Fruit fly (Drosophila melanogaster) whole organism, embryonic: Measurements from ENCODE around the gene woc.
A peak's percentile ranks its signal among the peaks of the same experiment; 100 is the strongest.

Experiments
- BtbVII ChIP-seq: fragments of 200-800 bp; sonication (Bioruptor generic); optimal IDR thresholded peaks from 3 replicates; lab custom pipeline; 2017; ENCODE audit warnings: missing biosample characterization, mild to moderate bottlenecking, missing genetic modification characterization
- Bteb2 ChIP-seq: fragments of 200-800 bp; sonication (Bioruptor generic); optimal IDR thresholded peaks from 2 replicates; lab custom pipeline; 2016; ENCODE audit warnings: missing biosample characterization, missing genetic modification characterization
- CG10147 ChIP-seq: fragments of 200-800 bp; sonication (Bioruptor generic); optimal IDR thresholded peaks from 2 replicates; lab custom pipeline; 2019; ENCODE audit warnings: missing biosample characterization, mild to moderate bottlenecking, missing genetic modification characterization, moderate library complexity
- CG10267 ChIP-seq: fragments of 200-800 bp; sonication (Bioruptor generic); optimal IDR thresholded peaks from 2 replicates; lab custom pipeline; 2018; ENCODE audit warnings: missing biosample characterization, mild to moderate bottlenecking, missing genetic modification characterization, moderate library complexity
- CG10431 ChIP-seq: fragments of 200-800 bp; sonication (Bioruptor generic); optimal IDR thresholded peaks from 3 replicates; lab custom pipeline; 2018; ENCODE audit warnings: missing biosample characterization, mild to moderate bottlenecking, missing genetic modification characterization
- CG11560 ChIP-seq: fragments of 200-800 bp; sonication (Bioruptor generic); IDR thresholded peaks from 3 replicates; pipeline ENCODE4 v1.3.6; 2022; ENCODE audit warnings: missing biosample characterization, missing genetic modification characterization
- CG11723 ChIP-seq: fragments of 200-800 bp; sonication (Bioruptor generic); optimal IDR thresholded peaks from 2 replicates; lab custom pipeline; 2017; ENCODE audit warnings: missing biosample characterization, mild to moderate bottlenecking, missing genetic modification characterization
- CG12299 ChIP-seq: fragments of 200-800 bp; sonication (Bioruptor generic); optimal IDR thresholded peaks from 2 replicates; lab custom pipeline; 2018; ENCODE audit warnings: missing biosample characterization, mild to moderate bottlenecking, missing genetic modification characterization
- CG12391 ChIP-seq: fragments of 200-800 bp; sonication (Bioruptor generic); optimal IDR thresholded peaks from 3 replicates; lab custom pipeline; 2018; ENCODE audit warnings: missing biosample characterization, mild to moderate bottlenecking, missing genetic modification characterization, moderate library complexity
- CG15269 ChIP-seq: fragments of 200-800 bp; sonication (Bioruptor generic); optimal IDR thresholded peaks from 2 replicates; lab custom pipeline; 2018; ENCODE audit warnings: missing biosample characterization, mild to moderate bottlenecking, missing genetic modification characterization, moderate library complexity
- CG15696 ChIP-seq: fragments of 200-800 bp; sonication (Bioruptor generic); optimal IDR thresholded peaks from 2 replicates; lab custom pipeline; 2019; ENCODE audit warnings: missing biosample characterization, mild to moderate bottlenecking, missing genetic modification characterization, moderate library complexity
- CG18619 ChIP-seq: fragments of 200-800 bp; sonication (Bioruptor generic); optimal IDR thresholded peaks from 3 replicates; lab custom pipeline; 2017; ENCODE audit warnings: missing biosample characterization, mild to moderate bottlenecking, missing genetic modification characterization
- CG2129 ChIP-seq: fragments of 200-800 bp; sonication (Bioruptor generic); IDR thresholded peaks from 2 replicates; pipeline ENCODE4 v1.3.6; 2022; ENCODE audit warnings: missing biosample characterization, missing genetic modification characterization; ENCODE audit not compliant: partially characterized antibody
- CG2678 ChIP-seq: fragments of 200-800 bp; sonication (Bioruptor generic); optimal IDR thresholded peaks from 3 replicates; lab custom pipeline; 2019; ENCODE audit warnings: missing biosample characterization, mild to moderate bottlenecking, missing genetic modification characterization, moderate library complexity
- CG30403 ChIP-seq: fragments of 200-800 bp; sonication (Bioruptor generic); optimal IDR thresholded peaks from 3 replicates; lab custom pipeline; 2016; ENCODE audit warnings: missing biosample characterization, missing genetic modification characterization
- CG3847 ChIP-seq: fragments of 200-800 bp; sonication (Bioruptor generic); IDR thresholded peaks from 2 replicates; pipeline ENCODE4 v1.3.6; 2022; ENCODE audit warnings: missing biosample characterization, missing genetic modification characterization
- CG4707 ChIP-seq: fragments of 200-800 bp; sonication (Bioruptor generic); optimal IDR thresholded peaks from 2 replicates; lab custom pipeline; 2018; ENCODE audit warnings: missing biosample characterization, mild to moderate bottlenecking, missing genetic modification characterization, moderate library complexity
- CG7786 ChIP-seq: fragments of 200-800 bp; sonication (Bioruptor generic); optimal IDR thresholded peaks from 2 replicates; lab custom pipeline; 2016; ENCODE audit warnings: missing biosample characterization, missing genetic modification characterization
- CG7839 ChIP-seq: fragments of 200-800 bp; sonication (Bioruptor generic); optimal IDR thresholded peaks from 3 replicates; lab custom pipeline; 2018; ENCODE audit warnings: missing biosample characterization, mild to moderate bottlenecking, missing genetic modification characterization, moderate library complexity
- CG9215 ChIP-seq: fragments of 200-800 bp; sonication (Bioruptor generic); IDR thresholded peaks from 2 replicates; pipeline ENCODE4 v1.3.6; 2022; ENCODE audit warnings: missing biosample characterization, missing genetic modification characterization
- D ChIP-seq, 2 experiments: fragments of 200-800 bp in 1 of 2; fragments of >200 bp in 1 of 2; sonication (Bioruptor generic) in 1 of 2; optimal IDR thresholded peaks; 2 replicates in 1 of 2; 3 replicates in 1 of 2; lab custom pipeline; 2017; ENCODE audit warnings: mild to moderate bottlenecking in 1 of 2, missing biosample characterization in 1 of 2, missing genetic modification characterization in 1 of 2, missing genetic modification reagents in 1 of 2
- D19B ChIP-seq: fragments of 200-800 bp; sonication (Bioruptor generic); optimal IDR thresholded peaks from 2 replicates; lab custom pipeline; 2017; ENCODE audit warnings: missing biosample characterization, mild to moderate bottlenecking, missing genetic modification characterization
- Deaf1 ChIP-seq: fragments of 200-800 bp; optimal IDR thresholded peaks from 3 replicates; lab custom pipeline; 2019; ENCODE audit warnings: missing biosample characterization, mild to moderate bottlenecking, missing genetic modification characterization, moderate library complexity
- Dip2 ChIP-seq: fragments of 200-800 bp; sonication (Bioruptor generic); IDR thresholded peaks from 2 replicates; pipeline ENCODE4 v1.3.6; 2022; ENCODE audit warnings: missing biosample characterization, missing genetic modification characterization
- Dref ChIP-seq: fragments of 200-800 bp; sonication (Bioruptor generic); IDR thresholded peaks from 2 replicates; pipeline ENCODE4 v1.3.6; 2022; ENCODE audit warnings: missing biosample characterization, missing genetic modification characterization
- Hand ChIP-seq: fragments of 200-800 bp; sonication (Bioruptor generic); optimal IDR thresholded peaks from 2 replicates; lab custom pipeline; 2017; ENCODE audit warnings: mild to moderate bottlenecking, missing biosample characterization, missing genetic modification reagents, missing genetic modification characterization
- Mes4 ChIP-seq: fragments of 200-800 bp; sonication (Bioruptor generic); optimal IDR thresholded peaks from 2 replicates; lab custom pipeline; 2016; ENCODE audit warnings: missing biosample characterization, missing genetic modification characterization
- Oli ChIP-seq: fragments of 200-800 bp; sonication (Bioruptor generic); optimal IDR thresholded peaks from 2 replicates; lab custom pipeline; 2018; ENCODE audit warnings: missing biosample characterization, mild to moderate bottlenecking, missing genetic modification characterization, moderate library complexity
- Optix ChIP-seq: fragments of 200-800 bp; sonication (Bioruptor generic); IDR thresholded peaks from 3 replicates; pipeline ENCODE4 v1.3.6; 2022; ENCODE audit warnings: missing biosample characterization, missing genetic modification characterization
- PHDP ChIP-seq: fragments of 200-800 bp; sonication (Bioruptor generic); optimal IDR thresholded peaks from 3 replicates; lab custom pipeline; 2018; ENCODE audit warnings: missing biosample characterization, mild to moderate bottlenecking, missing genetic modification characterization, moderate library complexity
- Side ChIP-seq: fragments of 200-800 bp; sonication (Bioruptor generic); optimal IDR thresholded peaks from 2 replicates; lab custom pipeline; 2016; ENCODE audit warnings: missing biosample characterization, missing genetic modification characterization
- Stat92E ChIP-seq, 3 experiments: fragments of >200 bp in 2 of 3; fragments of 200-800 bp in 1 of 3; sonication (Bioruptor generic) in 1 of 3; optimal IDR thresholded peaks; 2 replicates each; lab custom pipeline; 2017 to 2019; ENCODE audit warnings: missing biosample characterization in 3 of 3, missing genetic modification characterization in 3 of 3, mild to moderate bottlenecking in 1 of 3, moderate library complexity in 1 of 3
- chm ChIP-seq: fragments of 200-800 bp; sonication (Bioruptor generic); IDR thresholded peaks from 2 replicates; pipeline ENCODE4 v1.3.6; 2022; ENCODE audit warnings: missing biosample characterization, missing genetic modification characterization
- cwo ChIP-seq: fragments of 200-800 bp; sonication (Bioruptor generic); optimal IDR thresholded peaks from 3 replicates; lab custom pipeline; 2017; ENCODE audit warnings: missing biosample characterization, missing genetic modification characterization, mild to moderate bottlenecking, moderate library complexity, missing genetic modification reagents
- emc ChIP-seq: fragments of 200-800 bp; sonication (Bioruptor generic); optimal IDR thresholded peaks from 2 replicates; lab custom pipeline; 2016; ENCODE audit warnings: missing biosample characterization, missing genetic modification characterization
- fd102C ChIP-seq: fragments of 200-800 bp; sonication (Bioruptor generic); optimal IDR thresholded peaks from 2 replicates; lab custom pipeline; 2018; ENCODE audit warnings: missing biosample characterization, mild to moderate bottlenecking, missing genetic modification characterization, moderate library complexity
- gce ChIP-seq: fragments of 200-800 bp; sonication (Bioruptor generic); IDR thresholded peaks from 3 replicates; pipeline ENCODE4 v1.3.6; 2022; ENCODE audit warnings: missing biosample characterization, missing genetic modification characterization
- lola ChIP-seq, 3 experiments: fragments of >200 bp in 2 of 3; fragments of 200-800 bp in 1 of 3; sonication (Bioruptor generic) in 1 of 3; optimal IDR thresholded peaks; 2 replicates each; lab custom pipeline; 2017 to 2019; ENCODE audit warnings: missing biosample characterization in 3 of 3, missing genetic modification characterization in 3 of 3, mild to moderate bottlenecking in 1 of 3, moderate library complexity in 1 of 3
- pb ChIP-seq: fragments of 200-800 bp; sonication (Bioruptor generic); optimal IDR thresholded peaks from 3 replicates; lab custom pipeline; 2016; ENCODE audit warnings: missing biosample characterization, missing genetic modification characterization
- prd ChIP-seq, 3 experiments: fragments of >200 bp in 2 of 3; fragments of 200-800 bp in 1 of 3; sonication (Bioruptor generic) in 1 of 3; optimal IDR thresholded peaks in 2 of 3; IDR thresholded peaks in 1 of 3; 2 replicates in 2 of 3; 3 replicates in 1 of 3; pipeline versions ENCODE4 v1.3.6 to Lab custom; 2017 to 2022; ENCODE audit warnings: missing biosample characterization in 1 of 3, missing genetic modification characterization in 1 of 3
- ro ChIP-seq: fragments of 200-800 bp; sonication (Bioruptor generic); IDR thresholded peaks from 2 replicates; pipeline ENCODE4 v1.3.6; 2022; ENCODE audit warnings: missing biosample characterization, missing genetic modification characterization
- sisA ChIP-seq: fragments of 200-800 bp; sonication (Bioruptor generic); IDR thresholded peaks from 2 replicates; pipeline ENCODE4 v1.3.6; 2022; ENCODE audit warnings: missing biosample characterization, missing genetic modification characterization
- slp2 ChIP-seq: fragments of 200-800 bp; sonication (Bioruptor generic); optimal IDR thresholded peaks from 2 replicates; lab custom pipeline; 2016; ENCODE audit warnings: missing biosample characterization, missing genetic modification characterization
- tio ChIP-seq: fragments of 200-800 bp; sonication (Bioruptor generic); optimal IDR thresholded peaks from 2 replicates; lab custom pipeline; 2017; ENCODE audit warnings: missing biosample characterization, missing genetic modification characterization, inconsistent platforms
- trh ChIP-seq: fragments of 200-800 bp; sonication (Bioruptor generic); optimal IDR thresholded peaks from 2 replicates; lab custom pipeline; 2016; ENCODE audit warnings: missing biosample characterization, missing genetic modification characterization
- vfl ChIP-seq: fragments of 200-800 bp; sonication (Bioruptor generic); optimal IDR thresholded peaks from 2 replicates; lab custom pipeline; 2016; ENCODE audit warnings: missing biosample characterization, missing genetic modification characterization

Gene woc

dm6 chr3R:27289638-27290037 is 25.8 kb upstream of the woc start (continued):
- TF ChIP-seq BtbVII (GFP tag; lab: Kevin White, UChicago) (peak; percentile 12), Bteb2 (peak; percentile 6), CG15269 (peak; percentile 32), chm (GFP tag; lab: Robert Waterston, UW) (0 out of 2 replicates have a peak, but pooled peaks have one; percentile 21), CG30403 (GFP tag; lab: Kevin White, UChicago) (peak; percentile 37), lola (GFP tag; optimal IDR thresholded peaks at IDR 0.05; lab: Kevin White, UChicago) (peak in 1 of 3 experiments; percentile 37), trh (GFP tag; lab: Kevin White, UChicago) (no peak), CG12391 (tag; lab: Kevin White, UChicago) (peak; percentile 42), Dip2 (GFP tag; lab: Robert Waterston, UW) (no peak), tio (GFP tag; lab: Kevin White, UChicago) (no peak), CG12299 (tag; lab: Kevin White, UChicago) (no peak), CG7786 (GFP tag; lab: Kevin White, UChicago) (peak; percentile 30), CG10267 (tag; lab: Kevin White, UChicago) (peak; percentile 17), fd102C (GFP tag; lab: Kevin White, UChicago) (no peak), Deaf1 (peak; percentile 21), Dref (GFP tag; lab: Robert Waterston, UW) (no peak), CG2678 (peak; percentile 69), CG11723 (GFP tag; lab: Kevin White, UChicago) (peak; percentile 11), Side (GFP tag; lab: Kevin White, UChicago) (peak; percentile 57), sisA (GFP tag; lab: Robert Waterston, UW) (peak; percentile 22; the same call in 1 of the 2 replicates), Stat92E (GFP tag; optimal IDR thresholded peaks at IDR 0.05; lab: Kevin White, UChicago) (no peak), CG9215 (GFP tag; lab: Robert Waterston, UW) (peak; percentile 46; the same call in 1 of the 2 replicates), CG7839 (peak; percentile 61), cwo (GFP tag; lab: Kevin White, UChicago) (peak; percentile 56)
- TF ChIP-seq, all 482 proteins: peak for 150

DNA sequence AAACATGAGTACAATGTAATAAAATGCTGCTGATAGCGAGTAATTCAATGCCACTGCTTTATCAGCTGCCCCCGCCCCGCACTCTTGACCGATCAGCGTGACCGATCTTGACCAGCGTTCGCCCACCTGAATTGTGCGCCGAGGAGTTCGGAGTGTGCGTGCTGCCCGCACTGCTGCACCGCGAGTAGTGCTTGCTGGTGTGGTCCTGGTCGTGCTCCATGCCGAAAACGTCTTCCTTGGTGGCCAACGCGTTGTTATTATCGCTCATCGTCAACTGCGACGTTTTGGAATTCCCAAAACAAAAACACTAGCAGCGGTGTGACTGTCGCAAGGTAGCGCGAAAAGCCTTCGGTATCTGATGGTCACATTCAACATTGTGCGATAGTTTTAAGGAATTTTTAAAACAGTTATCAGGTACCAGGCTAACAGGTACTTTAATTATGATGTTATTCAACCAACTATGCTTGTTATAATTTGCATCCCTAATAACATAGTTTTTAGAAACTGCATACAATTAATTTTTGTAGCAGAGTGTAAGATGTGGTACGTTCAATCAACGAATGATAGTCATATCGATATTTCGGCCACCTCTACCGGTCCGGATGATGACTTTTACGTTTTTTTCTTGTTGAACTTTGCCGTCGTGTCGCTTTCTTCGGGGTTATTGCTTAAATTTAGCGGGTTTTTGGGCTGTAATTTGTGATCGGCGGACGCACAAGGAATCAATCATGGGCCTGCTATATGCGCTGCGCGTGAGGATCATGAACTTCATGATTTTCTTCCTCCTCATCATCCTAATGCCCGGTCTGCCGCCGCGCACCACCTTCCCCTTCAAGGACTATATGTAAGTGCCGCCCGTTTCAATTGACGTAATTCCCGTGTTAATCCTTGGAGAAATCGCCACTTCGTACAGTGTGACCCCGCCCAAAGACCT is 24.6 kb upstream of the woc start, which contains the start of the genes bigmax and Hmu:
TSS of gene bigmax (minus strand) at position 325 of the 934 bp plus-strand sequence.
TSS of gene Hmu (plus strand) at position 568 of the 934 bp plus-strand sequence.
- TF ChIP-seq emc (GFP tag; lab: Kevin White, UChicago): peak; percentile 81
- peak; percentile 90 for TF ChIP-seq vfl (GFP tag; lab: Kevin White, UChicago)
- peak; percentile 59; the same call in 1 of the 3 replicates for TF ChIP-seq gce
- peak; percentile 66 for TF ChIP-seq Mes4
- TF ChIP-seq CG18619: peak; percentile 73
- TF ChIP-seq CG15696 (tag; lab: Kevin White, UChicago): peak; percentile 62
- peak; percentile 74; the same call in 2 of the 3 replicates for TF ChIP-seq Optix (GFP tag; lab: Robert Waterston, UW)
- peak; percentile 73 for TF ChIP-seq slp2 (GFP tag; lab: Kevin White, UChicago)
- TF ChIP-seq Hand (GFP tag; lab: Kevin White, UChicago): peak; percentile 17
- peak; percentile 69 for TF ChIP-seq CG10147 (GFP tag; lab: Kevin White, UChicago)
- no peak for TF ChIP-seq D (optimal IDR thresholded peaks at IDR 0.05; lab: Kevin White, UChicago)
- TF ChIP-seq D (GFP tag; optimal IDR thresholded peaks at IDR 0.05; lab: Kevin White, UChicago): peak; percentile 53
- peak; percentile 53 for TF ChIP-seq ro (GFP tag; lab: Robert Waterston, UW)
- peak; percentile 53 for TF ChIP-seq D19B (GFP tag; lab: Kevin White, UChicago)
- no peak for TF ChIP-seq CG4707
- peak; percentile 87 for TF ChIP-seq CG2129 (GFP tag; lab: Robert Waterston, UW)
- TF ChIP-seq PHDP (tag; lab: Kevin White, UChicago): peak; percentile 87
- TF ChIP-seq Oli (tag; lab: Kevin White, UChicago): peak; percentile 68
- TF ChIP-seq prd (optimal IDR thresholded peaks at IDR 0.05; lab: Kevin White, UChicago): no peak
- TF ChIP-seq prd (GFP tag; IDR thresholded peaks at IDR 0.05; lab: Robert Waterston, UW): peak; percentile 84
- no peak for TF ChIP-seq CG10431 (GFP tag; lab: Kevin White, UChicago)
- TF ChIP-seq CG3847: peak; percentile 89
- peak; percentile 63 for TF ChIP-seq pb
- TF ChIP-seq CG12391 (tag; lab: Kevin White, UChicago): peak; percentile 91
- peak; percentile 67; the same call in 2 of the 3 replicates for TF ChIP-seq CG11560
